Fruit fly (Drosophila melanogaster) whole organism, embryonic: ENCODE results near the gene CBP.

Experiments
- Atf3 ChIP-seq: fragments of 200-800 bp; sonication (Bioruptor generic); optimal IDR thresholded peaks from 3 replicates; lab custom pipeline; 2016; ENCODE audit warnings: missing biosample characterization, missing genetic modification characterization
- Atf6 ChIP-seq: fragments of 200-800 bp; sonication (Bioruptor generic); IDR thresholded peaks from 2 replicates; pipeline ENCODE4 v1.3.6; 2022; ENCODE audit warnings: missing biosample characterization, missing genetic modification characterization
- CG11456 ChIP-seq: fragments of 200-800 bp; sonication (Bioruptor generic); IDR thresholded peaks from 3 replicates; pipeline ENCODE4 v1.3.6; 2022; ENCODE audit warnings: missing biosample characterization, missing genetic modification characterization
- CG11696 ChIP-seq: fragments of 200-800 bp; sonication (Bioruptor generic); IDR thresholded peaks from 2 replicates; pipeline ENCODE4 v1.3.6; 2022; ENCODE audit warnings: missing biosample characterization, missing genetic modification characterization
- CG12236 ChIP-seq: fragments of 200-800 bp; sonication (Bioruptor generic); optimal IDR thresholded peaks from 2 replicates; lab custom pipeline; 2016; ENCODE audit warnings: missing biosample characterization, missing genetic modification characterization
- CG12391 ChIP-seq: fragments of 200-800 bp; sonication (Bioruptor generic); optimal IDR thresholded peaks from 3 replicates; lab custom pipeline; 2018; ENCODE audit warnings: missing biosample characterization, mild to moderate bottlenecking, missing genetic modification characterization, moderate library complexity
- CG13123 ChIP-seq: fragments of 200-800 bp; sonication (Bioruptor generic); optimal IDR thresholded peaks from 2 replicates; lab custom pipeline; 2016; ENCODE audit warnings: missing biosample characterization, missing genetic modification characterization
- CG15696 ChIP-seq: fragments of 200-800 bp; sonication (Bioruptor generic); optimal IDR thresholded peaks from 2 replicates; lab custom pipeline; 2019; ENCODE audit warnings: missing biosample characterization, mild to moderate bottlenecking, missing genetic modification characterization, moderate library complexity
- CG17385 ChIP-seq: fragments of 200-800 bp; sonication (Bioruptor generic); optimal IDR thresholded peaks from 3 replicates; lab custom pipeline; 2018; ENCODE audit warnings: missing biosample characterization, mild to moderate bottlenecking, missing genetic modification characterization
- CG17568 ChIP-seq: fragments of 200-800 bp; sonication (Bioruptor generic); optimal IDR thresholded peaks from 2 replicates; lab custom pipeline; 2018; ENCODE audit warnings: missing biosample characterization, mild to moderate bottlenecking, missing genetic modification characterization, moderate library complexity
- CG18262 ChIP-seq: fragments of 200-800 bp; optimal IDR thresholded peaks from 3 replicates; lab custom pipeline; 2019; ENCODE audit warnings: missing biosample characterization, mild to moderate bottlenecking, missing genetic modification characterization, moderate library complexity
- CG1832 ChIP-seq: fragments of 200-800 bp; sonication (Bioruptor generic); optimal IDR thresholded peaks from 2 replicates; lab custom pipeline; 2017; ENCODE audit warnings: missing biosample characterization, mild to moderate bottlenecking, missing genetic modification characterization, inconsistent platforms
- CG2712 ChIP-seq: fragments of 200-800 bp; optimal IDR thresholded peaks from 3 replicates; lab custom pipeline; 2019; ENCODE audit warnings: missing biosample characterization, mild to moderate bottlenecking, missing genetic modification characterization, moderate library complexity
- CG31365 ChIP-seq: fragments of 200-800 bp; sonication (Bioruptor generic); optimal IDR thresholded peaks from 2 replicates; lab custom pipeline; 2018; ENCODE audit warnings: missing biosample characterization, mild to moderate bottlenecking, missing genetic modification characterization
- CG34224 ChIP-seq: fragments of 200-800 bp; sonication (Bioruptor generic); IDR thresholded peaks from 3 replicates; pipeline ENCODE4 v1.3.6; 2022; ENCODE audit warnings: missing biosample characterization, missing genetic modification characterization; ENCODE audit not compliant: partially characterized antibody
- CG8089 ChIP-seq: fragments of 200-800 bp; sonication (Bioruptor generic); optimal IDR thresholded peaks from 3 replicates; lab custom pipeline; 2016; ENCODE audit warnings: missing biosample characterization, missing genetic modification characterization
- CG8924 ChIP-seq: fragments of 200-800 bp; optimal IDR thresholded peaks from 3 replicates; lab custom pipeline; 2019; ENCODE audit warnings: missing biosample characterization, mild to moderate bottlenecking, missing genetic modification characterization, moderate library complexity
- CG9609 ChIP-seq: fragments of 200-800 bp; sonication (Bioruptor generic); optimal IDR thresholded peaks from 3 replicates; lab custom pipeline; 2016; ENCODE audit warnings: missing biosample characterization, missing genetic modification characterization
- Camta ChIP-seq: fragments of 200-800 bp; sonication (Bioruptor generic); optimal IDR thresholded peaks from 2 replicates; lab custom pipeline; 2016; ENCODE audit warnings: missing biosample characterization, missing genetic modification characterization
- D19A ChIP-seq: fragments of 200-800 bp; optimal IDR thresholded peaks from 3 replicates; lab custom pipeline; 2019; ENCODE audit warnings: missing biosample characterization, mild to moderate bottlenecking, missing genetic modification characterization, moderate library complexity
- Dip3 ChIP-seq: fragments of 200-800 bp; sonication (Bioruptor generic); optimal IDR thresholded peaks from 3 replicates; lab custom pipeline; 2016; ENCODE audit warnings: missing biosample characterization, missing genetic modification characterization
- Fer2 ChIP-seq: fragments of 200-800 bp; sonication (Bioruptor generic); optimal IDR thresholded peaks from 2 replicates; lab custom pipeline; 2018; ENCODE audit warnings: missing biosample characterization, mild to moderate bottlenecking, missing genetic modification characterization, moderate library complexity
- Hmx ChIP-seq: fragments of 200-800 bp; sonication (Bioruptor generic); optimal IDR thresholded peaks from 2 replicates; lab custom pipeline; 2016; ENCODE audit warnings: missing biosample characterization, missing genetic modification characterization
- MTF-1 ChIP-seq: fragments of 200-800 bp; sonication (Bioruptor generic); optimal IDR thresholded peaks from 2 replicates; lab custom pipeline; 2018; ENCODE audit warnings: missing biosample characterization, mild to moderate bottlenecking, missing genetic modification characterization, borderline replicate concordance
- NC2α ChIP-seq: fragments of 200-800 bp; sonication (Bioruptor generic); optimal IDR thresholded peaks from 2 replicates; lab custom pipeline; 2016; ENCODE audit warnings: missing biosample characterization, missing genetic modification characterization
- Nf-YB ChIP-seq: fragments of 200-800 bp; sonication (Bioruptor generic); optimal IDR thresholded peaks from 3 replicates; lab custom pipeline; 2019; ENCODE audit warnings: missing biosample characterization, mild to moderate bottlenecking, missing genetic modification characterization, moderate library complexity
- Poxn ChIP-seq: fragments of 200-800 bp; sonication (Bioruptor generic); IDR thresholded peaks from 2 replicates; pipeline ENCODE4 v1.3.6; 2022; ENCODE audit warnings: missing biosample characterization, missing genetic modification characterization
- Ravus ChIP-seq: fragments of 200-800 bp; sonication (Bioruptor generic); IDR thresholded peaks from 2 replicates; pipeline ENCODE4 v1.3.6; 2022; ENCODE audit warnings: missing biosample characterization, missing genetic modification characterization
- Scr ChIP-seq: fragments of 200-800 bp; sonication (Bioruptor generic); IDR thresholded peaks from 2 replicates; pipeline ENCODE4 v1.3.6; 2022; ENCODE audit warnings: missing biosample characterization, missing genetic modification characterization; ENCODE audit not compliant: partially characterized antibody
- Sin3A ChIP-seq: fragments of >200 bp; optimal IDR thresholded peaks from 2 replicates; lab custom pipeline; 2018
- Sox102F ChIP-seq: fragments of 200-800 bp; sonication (Bioruptor generic); optimal IDR thresholded peaks from 2 replicates; lab custom pipeline; 2018; ENCODE audit warnings: missing biosample characterization, mild to moderate bottlenecking, missing genetic modification characterization, moderate library complexity
- TFAM ChIP-seq: fragments of 200-800 bp; sonication (Bioruptor generic); optimal IDR thresholded peaks from 2 replicates; lab custom pipeline; 2017; ENCODE audit warnings: missing biosample characterization, missing genetic modification characterization, inconsistent platforms
- Trl ChIP-seq, 3 experiments: fragments of >200 bp in 2 of 3; fragments of 200-800 bp in 1 of 3; sonication (Bioruptor generic) in 1 of 3; optimal IDR thresholded peaks; 2 replicates in 1 of 3; 3 replicates in 2 of 3; lab custom pipeline; 2016 to 2017; ENCODE audit warnings: missing biosample characterization in 1 of 3, missing genetic modification characterization in 1 of 3
- Xrp1 ChIP-seq: fragments of 200-800 bp; sonication (Bioruptor generic); IDR thresholded peaks from 2 replicates; pipeline ENCODE4 v1.3.6; 2022; ENCODE audit warnings: missing biosample characterization, missing genetic modification characterization
- az2 ChIP-seq: fragments of 200-800 bp; sonication (Bioruptor generic); optimal IDR thresholded peaks from 3 replicates; lab custom pipeline; 2016; ENCODE audit warnings: missing biosample characterization, missing genetic modification characterization
- bbx ChIP-seq: fragments of 200-800 bp; sonication (Bioruptor generic); IDR thresholded peaks from 2 replicates; pipeline ENCODE4 v1.3.6; 2022; ENCODE audit warnings: missing biosample characterization, missing genetic modification characterization; ENCODE audit not compliant: partially characterized antibody
- caup ChIP-seq: fragments of 200-800 bp; sonication (Bioruptor generic); optimal IDR thresholded peaks from 3 replicates; lab custom pipeline; 2017; ENCODE audit warnings: missing biosample characterization, mild to moderate bottlenecking, missing genetic modification characterization, moderate library complexity; ENCODE audit not compliant: severe bottlenecking
- croc ChIP-seq: fragments of 200-800 bp; sonication (Bioruptor generic); conservative IDR thresholded peaks from 3 replicates; pipeline ENCODE4 v1.3.6; 2022; ENCODE audit warnings: missing biosample characterization, missing genetic modification characterization
- crp ChIP-seq, 2 experiments: fragments of 200-800 bp; sonication (Bioruptor generic); optimal IDR thresholded peaks; 2 replicates in 1 of 2; 3 replicates in 1 of 2; lab custom pipeline; 2017; ENCODE audit warnings: missing biosample characterization in 2 of 2, missing genetic modification characterization in 2 of 2, mild to moderate bottlenecking in 1 of 2, moderate library complexity in 1 of 2
- fd64A ChIP-seq: fragments of 200-800 bp; sonication (Bioruptor generic); optimal IDR thresholded peaks from 3 replicates; lab custom pipeline; 2018; ENCODE audit warnings: missing biosample characterization, mild to moderate bottlenecking, missing genetic modification characterization
- fd96Cb ChIP-seq: fragments of 200-800 bp; sonication (Bioruptor generic); optimal IDR thresholded peaks from 2 replicates; lab custom pipeline; 2018; ENCODE audit warnings: missing biosample characterization, mild to moderate bottlenecking, missing genetic modification characterization, moderate library complexity
- gem ChIP-seq: fragments of 200-800 bp; sonication (Bioruptor generic); optimal IDR thresholded peaks from 2 replicates; lab custom pipeline; 2019; ENCODE audit warnings: missing biosample characterization, mild to moderate bottlenecking, missing genetic modification characterization, moderate library complexity
- hkb ChIP-seq, 2 experiments: fragments of 200-800 bp in 1 of 2; fragments of >200 bp in 1 of 2; sonication (Bioruptor generic) in 1 of 2; IDR thresholded peaks in 1 of 2; optimal IDR thresholded peaks in 1 of 2; 2 replicates each; pipeline versions ENCODE4 v1.3.6 to Lab custom; 2017 to 2022; ENCODE audit warnings: missing biosample characterization in 1 of 2, missing genetic modification characterization in 1 of 2
- odd ChIP-seq: fragments of 200-800 bp; sonication (Bioruptor generic); optimal IDR thresholded peaks from 2 replicates; lab custom pipeline; 2017; ENCODE audit warnings: missing biosample characterization, mild to moderate bottlenecking, missing genetic modification characterization
- org-1 ChIP-seq: fragments of 200-800 bp; sonication (Bioruptor generic); optimal IDR thresholded peaks from 2 replicates; lab custom pipeline; 2017; ENCODE audit warnings: missing biosample characterization, missing genetic modification characterization
- pho ChIP-seq: fragments of 200-800 bp; sonication (Bioruptor generic); optimal IDR thresholded peaks from 2 replicates; lab custom pipeline; 2016; ENCODE audit warnings: missing biosample characterization, missing genetic modification characterization
- run ChIP-seq: fragments of 200-800 bp; sonication (Bioruptor generic); optimal IDR thresholded peaks from 3 replicates; lab custom pipeline; 2018; ENCODE audit warnings: missing biosample characterization, mild to moderate bottlenecking, missing genetic modification characterization
- sug ChIP-seq: fragments of 200-800 bp; optimal IDR thresholded peaks from 2 replicates; lab custom pipeline; 2019; ENCODE audit warnings: missing biosample characterization, mild to moderate bottlenecking, missing genetic modification characterization, moderate library complexity
- zen ChIP-seq: fragments of 200-800 bp; sonication (Bioruptor generic); optimal IDR thresholded peaks from 3 replicates; lab custom pipeline; 2018; ENCODE audit warnings: missing biosample characterization, mild to moderate bottlenecking, missing genetic modification characterization, moderate library complexity

CBP gene

dm6 chrX:7290811-7291515, 46.2 kb upstream of the CBP start, which contains the start of gene unc-119 (continued):
- TF ChIP-seq TFAM (GFP tag; lab: Kevin White, UChicago) (no peak), Atf3 (GFP tag; lab: Kevin White, UChicago) (no peak), CG1832 (no peak), CG8089 (GFP tag; lab: Kevin White, UChicago) (no peak), fd96Cb (tag; lab: Kevin White, UChicago) (no peak), CG12236 (GFP tag; lab: Kevin White, UChicago) (no peak), run (no peak), CG13123 (no peak), CG9609 (GFP tag; lab: Kevin White, UChicago) (no peak), Camta (GFP tag; lab: Kevin White, UChicago) (no peak), CG11696 (no peak), CG2712 (tag; lab: Kevin White, UChicago) (peak; percentile 21), CG8924 (tag; lab: Kevin White, UChicago) (peak; percentile 40), CG17385 (GFP tag; lab: Kevin White, UChicago) (no peak), sug (tag; lab: Kevin White, UChicago) (peak; percentile 40), CG31365 (no peak), CG18262 (tag; lab: Kevin White, UChicago) (no peak), Xrp1 (no peak), Sin3A (peak; percentile 61), CG12391 (tag; lab: Kevin White, UChicago) (peak; percentile 16), fd64A (GFP tag; lab: Kevin White, UChicago) (no peak), Ravus (GFP tag; lab: Robert Waterston, UW) (no peak), odd (GFP tag; lab: Kevin White, UChicago) (no peak), CG34224 (peak; percentile 60), hkb (optimal IDR thresholded peaks at IDR 0.05; lab: Kevin White, UChicago) (no peak), hkb (GFP tag; IDR thresholded peaks at IDR 0.05; lab: Robert Waterston, UW) (no peak), bbx (peak; percentile 77), Trl (optimal IDR thresholded peaks at IDR 0.05; lab: Kevin White, UChicago) (no peak), Trl (GFP tag; optimal IDR thresholded peaks at IDR 0.05; lab: Kevin White, UChicago) (no peak), MTF-1 (GFP tag; lab: Kevin White, UChicago) (no peak), pho (GFP tag; lab: Kevin White, UChicago) (peak; percentile 10), org-1 (GFP tag; lab: Kevin White, UChicago) (no peak), NC2α (no peak), caup (no peak), Atf6 (GFP tag; lab: Robert Waterston, UW) (no peak), Poxn (GFP tag; lab: Robert Waterston, UW) (no peak), croc (GFP tag; lab: Robert Waterston, UW) (no peak), CG17568 (GFP tag; lab: Kevin White, UChicago) (no peak), Sox102F (GFP tag; lab: Kevin White, UChicago) (no peak), D19A (tag; lab: Kevin White, UChicago) (no peak), az2 (GFP tag; lab: Kevin White, UChicago) (no peak), gem (tag; lab: Kevin White, UChicago) (no peak), Nf-YB (GFP tag; lab: Kevin White, UChicago) (peak; percentile 18), Scr (GFP tag; lab: Robert Waterston, UW) (peak; percentile 67), Hmx (GFP tag; lab: Kevin White, UChicago) (no peak), CG11456 (GFP tag; lab: Robert Waterston, UW) (no peak), CG15696 (no peak), Dip3 (GFP tag; lab: Kevin White, UChicago) (no peak), Fer2 (tag; lab: Kevin White, UChicago) (no peak), zen (tag; lab: Kevin White, UChicago) (peak; percentile 37), crp (GFP tag; optimal IDR thresholded peaks at IDR 0.05; lab: Kevin White, UChicago) (no peak)
